Fruit fly (Drosophila melanogaster) whole organism, wandering third instar larva: Measurements from ENCODE around the gene CG31510.

Experiments used
- Hnf4 ChIP-seq: fragments of 200-800 bp; sonication (Bioruptor generic); optimal IDR thresholded peaks from 2 replicates; lab custom pipeline; 2016; ENCODE audit warnings: missing biosample characterization, mild to moderate bottlenecking, missing genetic modification characterization
- Jra ChIP-seq: sonication (Bioruptor generic); optimal IDR thresholded peaks from 2 replicates; lab custom pipeline; 2016; ENCODE audit warnings: missing biosample characterization, missing genetic modification characterization
- dl ChIP-seq, 2 experiments: fragments of 175-275, 200-275 bp in 1 of 2; fragments of 200-275 bp in 1 of 2; sonication (Bioruptor generic); optimal IDR thresholded peaks; lab custom pipeline; 2018; ENCODE audit warnings: mild to moderate bottlenecking in 2 of 2, missing biosample characterization in 2 of 2, missing genetic modification characterization in 2 of 2, moderate library complexity in 2 of 2; ENCODE audit not compliant: partially characterized antibody in 2 of 2, insufficient read depth in 1 of 2

- TF ChIP-seq Hnf4 (GFP tag; lab: Kevin White, UChicago) (no peak), Jra (GFP tag; lab: Kevin White, UChicago) (no peak), dl (GFP tag; optimal IDR thresholded peaks at IDR 0.05; lab: Kevin White, UChicago; ENCODE audit: insufficient read depth in 1 of 2, partially characterized antibody in 2 of 2) (no peak)
Observed at dm6 chr3R:25077280-25077820, 45.4 kb downstream of the CG31510 start.
